Fruit fly (Drosophila melanogaster) whole organism, embryonic: ENCODE data around the gene GramD1B.

ENCODE experiments used
- BEAF-32 ChIP-seq: fragments of 200-800 bp; sonication (Bioruptor generic); optimal IDR thresholded peaks from 3 replicates; lab custom pipeline; 2017; ENCODE audit warnings: missing biosample characterization, missing genetic modification characterization, mild to moderate bottlenecking, moderate library complexity, missing genetic modification reagents
- CG10366 ChIP-seq: fragments of 200-800 bp; sonication (Bioruptor generic); IDR thresholded peaks from 2 replicates; pipeline ENCODE4 v1.3.6; 2022; ENCODE audit warnings: missing biosample characterization, missing genetic modification characterization
- CG11696 ChIP-seq: fragments of 200-800 bp; sonication (Bioruptor generic); IDR thresholded peaks from 2 replicates; pipeline ENCODE4 v1.3.6; 2022; ENCODE audit warnings: missing biosample characterization, missing genetic modification characterization
- CG13424 ChIP-seq: fragments of 200-800 bp; sonication (Bioruptor generic); optimal IDR thresholded peaks from 2 replicates; lab custom pipeline; 2019; ENCODE audit warnings: missing biosample characterization, mild to moderate bottlenecking, missing genetic modification characterization, moderate library complexity
- CG13775 ChIP-seq: fragments of 200-800 bp; sonication (Bioruptor generic); optimal IDR thresholded peaks from 3 replicates; lab custom pipeline; 2017; ENCODE audit warnings: missing biosample characterization, mild to moderate bottlenecking, missing genetic modification characterization
- CG16815 ChIP-seq: fragments of 200-800 bp; sonication (Bioruptor generic); optimal IDR thresholded peaks from 3 replicates; lab custom pipeline; 2017; ENCODE audit warnings: missing biosample characterization, mild to moderate bottlenecking, missing genetic modification characterization
- CG17385 ChIP-seq: fragments of 200-800 bp; sonication (Bioruptor generic); optimal IDR thresholded peaks from 3 replicates; lab custom pipeline; 2018; ENCODE audit warnings: missing biosample characterization, mild to moderate bottlenecking, missing genetic modification characterization
- CG2120 ChIP-seq: fragments of 200-800 bp; sonication (Bioruptor generic); optimal IDR thresholded peaks from 3 replicates; lab custom pipeline; 2016; ENCODE audit warnings: missing biosample characterization, missing genetic modification characterization
- CG2875 ChIP-seq: fragments of 200-800 bp; sonication (Bioruptor generic); optimal IDR thresholded peaks from 2 replicates; lab custom pipeline; 2017; ENCODE audit warnings: missing biosample characterization, mild to moderate bottlenecking, missing genetic modification characterization, missing genetic modification reagents
- CG31224 ChIP-seq: fragments of 200-800 bp; sonication (Bioruptor generic); IDR thresholded peaks from 2 replicates; pipeline ENCODE4 v1.3.6; 2022; ENCODE audit warnings: missing biosample characterization, missing genetic modification characterization
- CG31365 ChIP-seq: fragments of 200-800 bp; sonication (Bioruptor generic); optimal IDR thresholded peaks from 2 replicates; lab custom pipeline; 2018; ENCODE audit warnings: missing biosample characterization, mild to moderate bottlenecking, missing genetic modification characterization
- CG33213 ChIP-seq: fragments of 200-800 bp; sonication (Bioruptor generic); optimal IDR thresholded peaks from 3 replicates; lab custom pipeline; 2016; ENCODE audit warnings: missing biosample characterization, missing genetic modification characterization
- CG4360 ChIP-seq: fragments of 200-800 bp; sonication (Bioruptor generic); IDR thresholded peaks from 2 replicates; pipeline ENCODE4 v1.3.6; 2022; ENCODE audit warnings: missing biosample characterization, missing genetic modification characterization
- CG6272 ChIP-seq: fragments of 200-800 bp; sonication (Bioruptor generic); IDR thresholded peaks from 2 replicates; pipeline ENCODE4 v1.3.6; 2022; ENCODE audit warnings: missing biosample characterization, missing genetic modification characterization
- CG7745 ChIP-seq: fragments of 200-800 bp; sonication (Bioruptor generic); optimal IDR thresholded peaks from 2 replicates; lab custom pipeline; 2018; ENCODE audit warnings: missing biosample characterization, mild to moderate bottlenecking, missing genetic modification characterization, moderate library complexity
- CG7839 ChIP-seq: fragments of 200-800 bp; sonication (Bioruptor generic); optimal IDR thresholded peaks from 3 replicates; lab custom pipeline; 2018; ENCODE audit warnings: missing biosample characterization, mild to moderate bottlenecking, missing genetic modification characterization, moderate library complexity
- CG9215 ChIP-seq: fragments of 200-800 bp; sonication (Bioruptor generic); IDR thresholded peaks from 2 replicates; pipeline ENCODE4 v1.3.6; 2022; ENCODE audit warnings: missing biosample characterization, missing genetic modification characterization
- CG9797 ChIP-seq: fragments of 200-800 bp; sonication (Bioruptor generic); optimal IDR thresholded peaks from 3 replicates; lab custom pipeline; 2018; ENCODE audit warnings: missing biosample characterization, mild to moderate bottlenecking, missing genetic modification characterization
- CG9876 ChIP-seq: fragments of 200-800 bp; sonication (Bioruptor generic); optimal IDR thresholded peaks from 2 replicates; lab custom pipeline; 2016; ENCODE audit warnings: missing biosample characterization, missing genetic modification characterization
- Gug ChIP-seq: fragments of 200-800 bp; sonication (Bioruptor generic); IDR thresholded peaks from 4 replicates; pipeline ENCODE4 v1.3.6; 2022; ENCODE audit warnings: missing biosample characterization, missing genetic modification characterization
- Hmr ChIP-seq: fragments of 200-800 bp; sonication (Bioruptor generic); optimal IDR thresholded peaks from 3 replicates; lab custom pipeline; 2017; ENCODE audit warnings: mild to moderate bottlenecking, missing biosample characterization, missing genetic modification reagents, missing genetic modification characterization
- MTF-1 ChIP-seq: fragments of 200-800 bp; sonication (Bioruptor generic); optimal IDR thresholded peaks from 2 replicates; lab custom pipeline; 2018; ENCODE audit warnings: missing biosample characterization, mild to moderate bottlenecking, missing genetic modification characterization, borderline replicate concordance
- Oli ChIP-seq: fragments of 200-800 bp; sonication (Bioruptor generic); optimal IDR thresholded peaks from 2 replicates; lab custom pipeline; 2018; ENCODE audit warnings: missing biosample characterization, mild to moderate bottlenecking, missing genetic modification characterization, moderate library complexity
- Optix ChIP-seq: fragments of 200-800 bp; sonication (Bioruptor generic); IDR thresholded peaks from 3 replicates; pipeline ENCODE4 v1.3.6; 2022; ENCODE audit warnings: missing biosample characterization, missing genetic modification characterization
- Spps ChIP-seq: fragments of 200-800 bp; sonication (Bioruptor generic); optimal IDR thresholded peaks from 2 replicates; lab custom pipeline; 2018; ENCODE audit warnings: missing biosample characterization, mild to moderate bottlenecking, missing genetic modification characterization
- Ssrp ChIP-seq: fragments of 200-800 bp; sonication (Bioruptor generic); optimal IDR thresholded peaks from 2 replicates; lab custom pipeline; 2018; ENCODE audit warnings: missing biosample characterization, mild to moderate bottlenecking, missing genetic modification characterization, moderate library complexity
- Vsx1 ChIP-seq: fragments of 200-800 bp; sonication (Bioruptor generic); optimal IDR thresholded peaks from 2 replicates; lab custom pipeline; 2017; ENCODE audit warnings: missing biosample characterization, mild to moderate bottlenecking, missing genetic modification characterization, missing genetic modification reagents
- abd-A ChIP-seq: fragments of 200-800 bp; sonication (Bioruptor generic); optimal IDR thresholded peaks from 3 replicates; lab custom pipeline; 2019; ENCODE audit warnings: missing biosample characterization, mild to moderate bottlenecking, missing genetic modification characterization, moderate library complexity
- aop ChIP-seq: fragments of 200-800 bp; sonication (Bioruptor generic); IDR thresholded peaks from 2 replicates; pipeline ENCODE4 v1.3.6; 2022; ENCODE audit warnings: missing biosample characterization, missing genetic modification characterization
- bab2 ChIP-seq: fragments of 200-800 bp; sonication (Bioruptor generic); optimal IDR thresholded peaks from 2 replicates; lab custom pipeline; 2016; ENCODE audit warnings: missing biosample characterization, missing genetic modification characterization
- chif ChIP-seq, 2 experiments: fragments of 200-800 bp; sonication (Bioruptor generic); optimal IDR thresholded peaks; 3 replicates each; lab custom pipeline; 2016; ENCODE audit warnings: missing biosample characterization in 2 of 2, missing genetic modification characterization in 2 of 2
- croc ChIP-seq: fragments of 200-800 bp; sonication (Bioruptor generic); conservative IDR thresholded peaks from 3 replicates; pipeline ENCODE4 v1.3.6; 2022; ENCODE audit warnings: missing biosample characterization, missing genetic modification characterization
- dan ChIP-seq: fragments of 200-800 bp; sonication (Bioruptor generic); IDR thresholded peaks from 2 replicates; pipeline ENCODE4 v1.3.6; 2022; ENCODE audit warnings: missing biosample characterization, missing genetic modification characterization
- ewg ChIP-seq: fragments of 200-800 bp; sonication (Bioruptor generic); optimal IDR thresholded peaks from 3 replicates; lab custom pipeline; 2017; ENCODE audit warnings: mild to moderate bottlenecking, missing biosample characterization, missing genetic modification reagents, missing genetic modification characterization
- ind ChIP-seq: fragments of 200-800 bp; sonication (Bioruptor generic); optimal IDR thresholded peaks from 3 replicates; lab custom pipeline; 2016; ENCODE audit warnings: missing biosample characterization, missing genetic modification characterization
- inv ChIP-seq: fragments of 200-800 bp; sonication (Bioruptor generic); IDR thresholded peaks from 2 replicates; pipeline ENCODE4 v1.3.6; 2022; ENCODE audit warnings: missing biosample characterization, missing genetic modification characterization; ENCODE audit not compliant: partially characterized antibody
- lilli ChIP-seq: fragments of 200-800 bp; sonication (Bioruptor generic); optimal IDR thresholded peaks from 3 replicates; lab custom pipeline; 2016; ENCODE audit warnings: missing biosample characterization, missing genetic modification characterization
- lola ChIP-seq, 3 experiments: fragments of >200 bp in 2 of 3; fragments of 200-800 bp in 1 of 3; sonication (Bioruptor generic) in 1 of 3; optimal IDR thresholded peaks; 2 replicates each; lab custom pipeline; 2017 to 2019; ENCODE audit warnings: missing biosample characterization in 3 of 3, missing genetic modification characterization in 3 of 3, mild to moderate bottlenecking in 1 of 3, moderate library complexity in 1 of 3
- maf-S ChIP-seq: fragments of 200-800 bp; sonication (Bioruptor generic); optimal IDR thresholded peaks from 2 replicates; lab custom pipeline; 2016; ENCODE audit warnings: missing biosample characterization, missing genetic modification characterization
- mirr ChIP-seq: fragments of 200-800 bp; sonication (Bioruptor generic); optimal IDR thresholded peaks from 3 replicates; lab custom pipeline; 2018; ENCODE audit warnings: missing biosample characterization, mild to moderate bottlenecking, missing genetic modification characterization
- p53 ChIP-seq: fragments of 200-800 bp; sonication (Bioruptor generic); optimal IDR thresholded peaks from 2 replicates; lab custom pipeline; 2016; ENCODE audit warnings: missing biosample characterization, missing genetic modification characterization
- repo ChIP-seq: fragments of 200-800 bp; sonication (Bioruptor generic); optimal IDR thresholded peaks from 2 replicates; lab custom pipeline; 2016; ENCODE audit warnings: missing biosample characterization, missing genetic modification characterization
- schlank ChIP-seq: fragments of 200-800 bp; sonication (Bioruptor generic); optimal IDR thresholded peaks from 2 replicates; lab custom pipeline; 2018; ENCODE audit warnings: missing biosample characterization, mild to moderate bottlenecking, missing genetic modification characterization
- seq ChIP-seq: fragments of 200-800 bp; sonication (Bioruptor generic); IDR thresholded peaks from 2 replicates; pipeline ENCODE4 v1.3.6; 2022; ENCODE audit warnings: missing biosample characterization, missing genetic modification characterization
- sna ChIP-seq: fragments of 200-800 bp; sonication (Bioruptor generic); IDR thresholded peaks from 2 replicates; pipeline ENCODE4 v1.3.6; 2022; ENCODE audit warnings: missing biosample characterization, missing genetic modification characterization; ENCODE audit not compliant: partially characterized antibody
- stc ChIP-seq: fragments of 200-800 bp; sonication (Bioruptor generic); IDR thresholded peaks from 2 replicates; pipeline ENCODE4 v1.3.6; 2022; ENCODE audit warnings: missing biosample characterization, missing genetic modification characterization
- tgo ChIP-seq: fragments of 200-800 bp; sonication (Bioruptor generic); IDR thresholded peaks from 3 replicates; pipeline ENCODE4 v1.3.6; 2022; ENCODE audit warnings: missing biosample characterization, missing genetic modification characterization
- unpg ChIP-seq: fragments of 200-800 bp; sonication (Bioruptor generic); optimal IDR thresholded peaks from 3 replicates; lab custom pipeline; 2018; ENCODE audit warnings: missing biosample characterization, mild to moderate bottlenecking, missing genetic modification characterization, moderate library complexity
- wor ChIP-seq: fragments of 200-800 bp; sonication (Bioruptor generic); IDR thresholded peaks from 2 replicates; pipeline ENCODE4 v1.3.6; 2022; ENCODE audit warnings: missing biosample characterization, missing genetic modification characterization

Gene GramD1B

DNA sequence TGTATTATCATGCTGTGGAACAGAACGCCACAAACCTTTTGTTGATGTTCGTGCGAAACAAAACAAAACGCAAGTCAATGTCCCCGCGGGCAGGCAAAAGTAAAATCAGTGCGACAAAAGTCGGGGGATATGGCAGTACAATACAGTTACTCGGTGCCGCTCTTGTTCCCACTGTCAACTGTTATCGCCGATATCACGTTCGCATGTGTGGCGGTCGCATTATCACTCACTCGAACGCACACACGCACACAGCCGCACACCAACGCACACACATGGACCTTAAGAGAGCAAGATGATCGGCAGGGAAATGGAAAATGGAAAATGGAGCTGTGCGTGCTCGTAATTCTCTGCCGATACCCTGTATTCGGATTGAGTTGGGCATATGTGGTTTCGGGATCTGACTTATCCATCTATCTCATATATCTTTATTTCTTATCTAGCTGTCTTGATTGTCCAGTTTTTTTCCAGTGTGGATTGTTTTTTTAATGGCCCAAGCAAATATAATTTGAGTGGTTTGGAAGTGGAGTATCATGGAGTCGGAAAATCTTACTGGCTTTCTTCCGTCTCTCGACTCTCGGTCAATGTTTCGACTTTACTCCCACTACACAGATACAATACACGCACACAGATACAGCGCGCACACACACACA, 34.5 kb downstream of the GramD1B start (continued):
- TF ChIP-seq CG9215 (GFP tag; lab: Robert Waterston, UW) (0 out of 2 replicates have a peak, but pooled peaks have one; percentile 18), dan (GFP tag; lab: Robert Waterston, UW) (peak; percentile 50; the same call in 1 of the 2 replicates), CG13775 (peak; percentile 25), Vsx1 (GFP tag; lab: Kevin White, UChicago) (peak; percentile 54), sna (GFP tag; lab: Robert Waterston, UW) (no peak), lola (GFP tag; optimal IDR thresholded peaks at IDR 0.05; lab: Kevin White, UChicago) (peak in 1 of 3 experiments; percentile 83), CG7839 (peak; percentile 83), CG17385 (GFP tag; lab: Kevin White, UChicago) (peak; percentile 66), Hmr (GFP tag; lab: Kevin White, UChicago) (peak; percentile 41), CG10366 (GFP tag; lab: Robert Waterston, UW) (peak; percentile 75), schlank (tag; lab: Kevin White, UChicago) (no peak), stc (GFP tag; lab: Robert Waterston, UW) (peak; percentile 77), Spps (tag; lab: Kevin White, UChicago) (peak; percentile 83), abd-A (tag; lab: Kevin White, UChicago) (no peak), maf-S (GFP tag; lab: Kevin White, UChicago) (peak; percentile 52), CG7745 (tag; lab: Kevin White, UChicago) (no peak), CG11696 (GFP tag; lab: Robert Waterston, UW) (no peak), Gug (GFP tag; lab: Robert Waterston, UW) (peak; percentile 75; the same call in 3 of the 4 replicates), BEAF-32 (GFP tag; lab: Kevin White, UChicago) (no peak), repo (GFP tag; lab: Kevin White, UChicago) (peak; percentile 62), CG31224 (GFP tag; lab: Robert Waterston, UW) (no peak), wor (GFP tag; lab: Robert Waterston, UW) (peak; percentile 70), CG2120 (GFP tag; lab: Kevin White, UChicago) (no peak), ind (GFP tag; lab: Kevin White, UChicago) (peak; percentile 78), Optix (GFP tag; lab: Robert Waterston, UW) (peak; percentile 87), Oli (tag; lab: Kevin White, UChicago) (peak; percentile 74), CG31365 (tag; lab: Kevin White, UChicago) (peak; percentile 44), unpg (peak; percentile 84), CG9797 (GFP tag; lab: Kevin White, UChicago) (no peak), chif (GFP tag; optimal IDR thresholded peaks at IDR 0.05; lab: Kevin White, UChicago) (peak; percentile 90 to 93), lilli (GFP tag; lab: Kevin White, UChicago) (peak; percentile 67), mirr (GFP tag; lab: Kevin White, UChicago) (no peak), CG6272 (GFP tag; lab: Robert Waterston, UW) (peak; percentile 78), inv (GFP tag; lab: Robert Waterston, UW) (no peak), Ssrp (peak; percentile 78), bab2 (GFP tag; lab: Kevin White, UChicago) (peak; percentile 74), tgo (GFP tag; lab: Robert Waterston, UW) (peak; percentile 65), CG13424 (peak; percentile 68), aop (GFP tag; lab: Robert Waterston, UW) (0 out of 2 replicates have a peak, but pooled peaks have one; percentile 7), croc (peak; percentile 91), MTF-1 (GFP tag; lab: Kevin White, UChicago) (peak; percentile 23), CG33213 (GFP tag; lab: Kevin White, UChicago) (peak; percentile 75), p53 (GFP tag; lab: Kevin White, UChicago) (peak; percentile 67), CG16815 (GFP tag; lab: Kevin White, UChicago) (peak; percentile 68), CG4360 (peak; percentile 54; the same call in 1 of the 2 replicates), CG9876 (GFP tag; lab: Kevin White, UChicago) (peak; percentile 45), ewg (peak; percentile 89), CG2875 (GFP tag; lab: Kevin White, UChicago) (peak; percentile 85), seq (GFP tag; lab: Robert Waterston, UW) (no peak)
